Worm (Caenorhabditis elegans): Measurements from ENCODE around the gene ulp-4.

ulp-4 gene

DNA sequence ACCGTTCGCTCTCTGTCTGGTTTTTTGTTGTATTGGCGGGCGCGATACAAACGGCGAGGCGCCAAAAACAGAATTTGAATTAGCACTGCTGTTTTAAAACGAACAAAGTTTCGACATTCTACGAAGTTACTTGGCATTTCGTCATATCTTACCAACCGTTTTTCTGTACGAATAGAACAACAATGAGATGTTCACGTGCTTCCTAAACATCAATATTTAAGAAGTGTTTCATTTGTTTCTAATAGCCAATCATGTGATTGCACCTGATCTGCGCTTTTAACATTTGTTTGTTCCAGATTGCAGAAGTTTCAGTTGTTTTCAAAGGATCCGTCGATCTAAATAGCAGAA, 746 bp upstream of the ulp-4 start:
- TF ChIP-seq snpc-4 (tag; optimal IDR thresholded peaks at IDR 0.05) (no peak), nhr-2 (tag; optimal IDR thresholded peaks at IDR 0.05) (no peak), lin-13 (tag; optimal IDR thresholded peaks at IDR 0.05) (no peak), sptf-1 (tag; optimal IDR thresholded peaks at IDR 0.05) (no peak)

DNA sequence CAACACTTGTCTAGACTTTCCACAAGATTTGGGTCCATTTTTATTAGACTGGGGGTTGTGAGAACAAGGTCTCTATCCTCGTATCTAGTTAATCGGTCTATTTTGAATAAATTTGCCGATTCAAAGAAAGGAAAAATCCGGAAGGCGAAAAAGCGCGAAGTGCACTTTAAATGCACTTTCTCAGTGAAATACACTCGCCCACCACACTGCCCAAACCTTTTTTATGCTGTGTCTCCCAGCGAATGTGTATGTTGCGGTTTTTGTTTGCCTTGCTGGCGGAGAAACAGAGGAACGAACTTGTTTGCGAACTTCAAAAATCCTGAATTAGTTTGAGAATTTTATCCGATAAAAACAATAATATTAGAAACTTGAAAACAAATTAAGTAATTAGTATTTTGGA, 1.0 kb downstream of the ulp-4 start:
- TF ChIP-seq nhr-237 (tag; optimal IDR thresholded peaks at IDR 0.05) = no peak
- no peak for TF ChIP-seq drap-1 (GFP tag; optimal IDR thresholded peaks at IDR 0.05)
- TF ChIP-seq ceh-83 (GFP tag; optimal IDR thresholded peaks at IDR 0.05) = no peak
- TF ChIP-seq lin-32 (GFP tag; optimal IDR thresholded peaks at IDR 0.05) = no peak
- TF ChIP-seq nhr-12 (tag; optimal IDR thresholded peaks at IDR 0.05) = no peak
- TF ChIP-seq zip-8 (tag; optimal IDR thresholded peaks at IDR 0.05) = no peak
- no peak for TF ChIP-seq nhr-76 (tag; optimal IDR thresholded peaks at IDR 0.05)
- no peak for TF ChIP-seq snpc-4 (tag; optimal IDR thresholded peaks at IDR 0.05)
- TF ChIP-seq sem-2 (GFP tag; optimal IDR thresholded peaks at IDR 0.05) = no peak
- no peak for TF ChIP-seq blmp-1 (tag; optimal IDR thresholded peaks at IDR 0.05)
- TF ChIP-seq cnd-1 (tag; optimal IDR thresholded peaks at IDR 0.05) = no peak
- no peak for TF ChIP-seq ham-2 (GFP tag; optimal IDR thresholded peaks at IDR 0.05)

DNA sequence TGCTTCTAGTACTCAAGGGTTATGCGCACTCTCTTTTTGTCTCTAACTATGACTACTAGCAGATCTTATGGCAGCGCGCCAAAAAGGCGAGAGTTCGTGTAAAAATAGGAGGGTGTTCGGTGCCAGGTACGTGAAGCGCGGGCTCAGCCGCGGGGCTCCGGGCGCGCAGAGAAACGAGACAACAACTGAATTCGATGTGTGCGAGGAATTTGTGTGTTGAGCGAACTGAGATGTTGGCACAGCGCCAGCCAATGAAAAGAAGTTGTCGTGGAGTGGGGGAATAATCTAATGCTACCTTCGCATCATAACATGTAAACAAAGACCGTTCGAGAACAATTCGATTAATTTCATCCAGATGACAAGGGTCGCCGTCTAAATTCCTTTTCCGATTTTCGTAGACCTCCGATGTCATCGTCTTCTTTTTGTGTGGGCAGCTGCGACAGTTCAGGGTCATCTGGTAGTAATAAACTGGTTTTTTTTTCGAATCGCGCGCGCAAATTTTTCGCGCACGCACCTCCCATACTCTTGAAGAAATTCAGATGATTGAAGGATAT, 1.7 kb downstream of the ulp-4 start:
- TF ChIP-seq pha-4 (tag; optimal IDR thresholded peaks at IDR 0.05) (no peak), bed-3 (GFP tag; optimal IDR thresholded peaks at IDR 0.05) (no peak), ceh-39 (tag; optimal IDR thresholded peaks at IDR 0.05) (no peak), ztf-11 (tag; optimal IDR thresholded peaks at IDR 0.05) (no peak), flh-1 (GFP tag; optimal IDR thresholded peaks at IDR 0.05) (no peak), blmp-1 (tag; optimal IDR thresholded peaks at IDR 0.05) (no peak), mls-2 (tag; optimal IDR thresholded peaks at IDR 0.05) (no peak), nhr-237 (tag; optimal IDR thresholded peaks at IDR 0.05) (no peak), ceh-43 (GFP tag; optimal IDR thresholded peaks at IDR 0.05) (no peak), M03D4.4 (tag; optimal IDR thresholded peaks at IDR 0.05) (no peak)

DNA sequence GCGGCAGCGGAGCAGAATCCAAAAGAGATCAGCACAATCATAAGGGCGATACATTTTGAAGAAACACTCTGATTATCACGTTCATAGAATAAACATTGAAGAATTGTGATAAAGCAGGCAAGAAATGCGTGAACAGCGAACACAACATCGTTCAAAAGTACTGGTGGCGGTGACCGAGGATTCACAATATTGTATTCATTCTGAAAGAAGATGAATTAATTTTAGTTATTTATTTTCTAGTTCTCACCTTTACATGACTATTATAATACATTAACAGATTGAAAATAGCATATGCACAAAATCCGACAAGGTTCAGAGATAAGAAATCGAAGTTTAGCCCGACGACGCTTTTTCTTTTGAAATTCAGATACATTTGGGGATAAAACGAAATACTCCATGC, 6.2 kb downstream of the ulp-4 start:
- TF ChIP-seq unc-62 (GFP tag; optimal IDR thresholded peaks at IDR 0.05) = no peak

DNA sequence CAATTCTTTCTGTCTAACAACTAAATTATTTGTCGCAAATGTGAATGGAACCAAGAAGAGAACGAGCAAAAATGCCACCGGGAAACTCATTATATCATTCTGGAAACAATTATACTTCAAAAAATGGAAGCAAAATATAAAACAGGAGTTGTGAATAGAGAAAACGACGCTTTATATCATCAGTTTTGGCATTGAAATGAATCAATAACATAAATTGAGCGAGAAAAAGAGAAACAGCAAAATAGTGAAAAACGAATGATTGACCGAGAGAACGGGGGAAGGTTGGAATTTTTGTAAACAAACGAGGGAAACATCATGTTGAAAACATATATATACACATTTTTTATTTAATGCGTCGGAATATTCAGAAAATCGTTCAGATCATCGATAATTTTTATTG, 7.1 kb downstream of the ulp-4 start, which contains the start of gene ctns-1:
TSS of gene ctns-1 (minus strand) at position 101 of the 400 bp plus-strand sequence.
- TF ChIP-seq bed-3 (GFP tag; optimal IDR thresholded peaks at IDR 0.05) = no peak

DNA sequence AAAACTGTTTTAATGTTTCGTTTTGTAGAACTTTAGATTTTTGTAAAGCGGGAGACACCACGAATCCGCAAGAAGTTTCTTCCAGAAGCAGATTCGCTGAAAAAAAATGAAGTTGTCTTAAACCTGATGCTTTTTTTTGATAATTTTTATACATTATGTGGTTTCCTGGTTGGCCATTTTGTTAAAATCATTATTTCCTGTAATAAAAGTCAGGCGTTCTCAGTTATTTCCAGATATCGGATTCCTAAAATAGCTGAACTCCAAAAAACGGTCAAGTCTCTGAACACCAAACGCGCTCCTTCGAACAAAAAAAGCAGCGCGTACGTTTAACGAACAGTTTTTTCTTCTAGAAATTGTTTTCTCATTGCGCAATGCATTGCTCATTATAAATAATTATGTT, 7.6 kb downstream of the ulp-4 start:
- no peak for TF ChIP-seq ham-2 (GFP tag; optimal IDR thresholded peaks at IDR 0.05)
- no peak for TF ChIP-seq tbx-8 (GFP tag; optimal IDR thresholded peaks at IDR 0.05)
- TF ChIP-seq nhr-237 (tag; optimal IDR thresholded peaks at IDR 0.05) = peak; percentile 67
- TF ChIP-seq bed-3 (GFP tag; optimal IDR thresholded peaks at IDR 0.05) = no peak
- TF ChIP-seq blmp-1 (tag; optimal IDR thresholded peaks at IDR 0.05) = no peak
- peak; percentile 10 for TF ChIP-seq lsy-2 (tag; optimal IDR thresholded peaks at IDR 0.05)
- TF ChIP-seq nhr-2 (tag; optimal IDR thresholded peaks at IDR 0.05) = no peak
- no peak for TF ChIP-seq pha-4 (tag; optimal IDR thresholded peaks at IDR 0.05)
- TF ChIP-seq mep-1 (tag; optimal IDR thresholded peaks at IDR 0.05) = no peak
- TF ChIP-seq mls-2 (tag; optimal IDR thresholded peaks at IDR 0.05) = no peak
- TF ChIP-seq nhr-28 (tag; optimal IDR thresholded peaks at IDR 0.05) = no peak
- no peak for TF ChIP-seq cnd-1 (tag; optimal IDR thresholded peaks at IDR 0.05)
- peak; percentile 46 for TF ChIP-seq ces-1 (GFP tag; optimal IDR thresholded peaks at IDR 0.05)
- no peak for TF ChIP-seq M03D4.4 (tag; optimal IDR thresholded peaks at IDR 0.05)
- TF ChIP-seq drap-1 (GFP tag; optimal IDR thresholded peaks at IDR 0.05) = no peak
- TF ChIP-seq sptf-1 (tag; optimal IDR thresholded peaks at IDR 0.05) = peak; percentile 64
- no peak for TF ChIP-seq ztf-11 (tag; optimal IDR thresholded peaks at IDR 0.05)
- no peak for TF ChIP-seq unc-39 (tag; optimal IDR thresholded peaks at IDR 0.05)
- no peak for TF ChIP-seq ceh-83 (GFP tag; optimal IDR thresholded peaks at IDR 0.05)
- TF ChIP-seq elt-1 (tag; optimal IDR thresholded peaks at IDR 0.05; ENCODE audit: borderline replicate concordance, insufficient read depth) = no peak
- no peak for TF ChIP-seq ceh-43 (GFP tag; optimal IDR thresholded peaks at IDR 0.05)
- TF ChIP-seq lin-32 (GFP tag; optimal IDR thresholded peaks at IDR 0.05) = no peak
- no peak for TF ChIP-seq unc-62 (GFP tag; optimal IDR thresholded peaks at IDR 0.05)
- TF ChIP-seq nhr-76 (tag; optimal IDR thresholded peaks at IDR 0.05) = no peak
- no peak for TF ChIP-seq elt-3 (tag; optimal IDR thresholded peaks at IDR 0.05)
- TF ChIP-seq ceh-39 (tag; optimal IDR thresholded peaks at IDR 0.05) = no peak
- TF ChIP-seq flh-1 (GFP tag; optimal IDR thresholded peaks at IDR 0.05) = no peak
- TF ChIP-seq lin-13 (tag; optimal IDR thresholded peaks at IDR 0.05) = no peak
- TF ChIP-seq mab-5 (tag; optimal IDR thresholded peaks at IDR 0.05) = no peak
- peak; percentile 47 for TF ChIP-seq zip-8 (tag; optimal IDR thresholded peaks at IDR 0.05)
- no peak for TF ChIP-seq snpc-4 (tag; optimal IDR thresholded peaks at IDR 0.05)
- no peak for TF ChIP-seq nhr-12 (tag; optimal IDR thresholded peaks at IDR 0.05)
- no peak for TF ChIP-seq hlh-1 (tag; optimal IDR thresholded peaks at IDR 0.05)
- no peak for TF ChIP-seq sem-2 (GFP tag; optimal IDR thresholded peaks at IDR 0.05)

Measured in whole organism, mixed stage, embryonic.